Fruit fly (Drosophila melanogaster): ENCODE results near the gene CG31642.

The CG31642 gene

dm6 chr2L:6068544-6069251, 49.6 kb upstream of the CG31642 start, which contains the start of the genes CG9150 and Pfdn1 (continued):
- TF ChIP-seq cad (GFP tag; optimal IDR thresholded peaks at IDR 0.05) = no peak
- TF ChIP-seq Mrtf (GFP tag; IDR thresholded peaks at IDR 0.05) = no peak
- TF ChIP-seq D (optimal IDR thresholded peaks at IDR 0.05) = no peak
- no peak for TF ChIP-seq D (GFP tag; optimal IDR thresholded peaks at IDR 0.05)
- TF ChIP-seq Sry-δ (GFP tag; optimal IDR thresholded peaks at IDR 0.05) = peak; percentile 95
- no peak for TF ChIP-seq Rx (GFP tag; IDR thresholded peaks at IDR 0.05)
- TF ChIP-seq stwl (tag; optimal IDR thresholded peaks at IDR 0.05) = peak; percentile 57
- no peak for TF ChIP-seq tio (GFP tag; optimal IDR thresholded peaks at IDR 0.05)
- TF ChIP-seq CG33213 (GFP tag; optimal IDR thresholded peaks at IDR 0.05) = no peak
- TF ChIP-seq CG5245 (GFP tag; optimal IDR thresholded peaks at IDR 0.05) = no peak
- TF ChIP-seq ac (GFP tag; optimal IDR thresholded peaks at IDR 0.05) = no peak
- TF ChIP-seq CG9932 (GFP tag; IDR thresholded peaks at IDR 0.05) = peak; percentile 52
- peak; percentile 85 for TF ChIP-seq nerfin-2 (GFP tag; IDR thresholded peaks at IDR 0.05; ENCODE audit: partially characterized antibody)
- no peak for TF ChIP-seq CG12391 (tag; optimal IDR thresholded peaks at IDR 0.05)
- no peak for TF ChIP-seq Asciz (GFP tag; optimal IDR thresholded peaks at IDR 0.05)
- TF ChIP-seq CG16779 (GFP tag; IDR thresholded peaks at IDR 0.05) = no peak
- no peak for TF ChIP-seq CG4730 (GFP tag; IDR thresholded peaks at IDR 0.05)
- TF ChIP-seq ftz-f1 (GFP tag; optimal IDR thresholded peaks at IDR 0.05) = no peak
- TF ChIP-seq CG16863 (GFP tag; optimal IDR thresholded peaks at IDR 0.05) = no peak
- peak; percentile 10; the same call in 1 of the 2 replicates for TF ChIP-seq sob (GFP tag; IDR thresholded peaks at IDR 0.05)
- TF ChIP-seq sd (tag; optimal IDR thresholded peaks at IDR 0.05) = no peak
- TF ChIP-seq NK7.1 (GFP tag; optimal IDR thresholded peaks at IDR 0.05) = no peak
- no peak for TF ChIP-seq Hsf (GFP tag; optimal IDR thresholded peaks at IDR 0.05)
- no peak for TF ChIP-seq Ada2b (GFP tag; IDR thresholded peaks at IDR 0.05)
- TF ChIP-seq vfl (GFP tag; optimal IDR thresholded peaks at IDR 0.05) = no peak
- peak; percentile 75 for TF ChIP-seq vnd (GFP tag; IDR thresholded peaks at IDR 0.05; ENCODE audit: partially characterized antibody)
- TF ChIP-seq tx (GFP tag; optimal IDR thresholded peaks at IDR 0.05) = peak; percentile 34
- TF ChIP-seq run (tag; optimal IDR thresholded peaks at IDR 0.05) = no peak
- no peak for TF ChIP-seq CG13775 (GFP tag; optimal IDR thresholded peaks at IDR 0.05)
- TF ChIP-seq hkb (optimal IDR thresholded peaks at IDR 0.05) = no peak
- TF ChIP-seq hkb (GFP tag; IDR thresholded peaks at IDR 0.05) = no peak
- peak; percentile 62; the same call in 2 of the 3 replicates for TF ChIP-seq CG7963 (GFP tag; IDR thresholded peaks at IDR 0.05; ENCODE audit: partially characterized antibody)
- TF ChIP-seq CG6689 (GFP tag; IDR thresholded peaks at IDR 0.05) = no peak
- TF ChIP-seq Awh (GFP tag; IDR thresholded peaks at IDR 0.05) = no peak
- no peak for TF ChIP-seq ase (GFP tag; IDR thresholded peaks at IDR 0.05)
- no peak for TF ChIP-seq CG15073 (GFP tag; optimal IDR thresholded peaks at IDR 0.05)
- no peak for TF ChIP-seq CG1647 (GFP tag; optimal IDR thresholded peaks at IDR 0.05)
- no peak for TF ChIP-seq odd (GFP tag; optimal IDR thresholded peaks at IDR 0.05)
- peak; percentile 71 for TF ChIP-seq sens (GFP tag)
- TF ChIP-seq CG42726 (GFP tag; IDR thresholded peaks at IDR 0.05; ENCODE audit: partially characterized antibody) = peak; percentile 69; the same call in 1 of the 2 replicates
- TF ChIP-seq en (GFP tag; optimal IDR thresholded peaks at IDR 0.05) = no peak
- no peak for TF ChIP-seq BtbVII (GFP tag; optimal IDR thresholded peaks at IDR 0.05)
- no peak for TF ChIP-seq CG12744 (GFP tag; optimal IDR thresholded peaks at IDR 0.05)
- peak; percentile 61 for TF ChIP-seq CG4617 (GFP tag; optimal IDR thresholded peaks at IDR 0.05; ENCODE audit: borderline replicate concordance)
- TF ChIP-seq MTF-1 (GFP tag; optimal IDR thresholded peaks at IDR 0.05; ENCODE audit: borderline replicate concordance) = no peak
- TF ChIP-seq Hmx (GFP tag; optimal IDR thresholded peaks at IDR 0.05) = no peak
- no peak for TF ChIP-seq CG12155 (GFP tag; optimal IDR thresholded peaks at IDR 0.05)
- no peak for TF ChIP-seq gsb (GFP tag; IDR thresholded peaks at IDR 0.05)
- peak; percentile 65; the same call in 2 of the 3 replicates for TF ChIP-seq mld (GFP tag; IDR thresholded peaks at IDR 0.05; ENCODE audit: partially characterized antibody)
- TF ChIP-seq vvl (GFP tag; IDR thresholded peaks at IDR 0.05) = peak; percentile 87
- no peak for TF ChIP-seq grn (GFP tag; optimal IDR thresholded peaks at IDR 0.05)

All from whole organism, embryonic.